Worm (Caenorhabditis elegans): ENCODE measurements around the gene Y37A1A.4.

Y37A1A.4 gene

ce11 chrIV:13893103-13893502 is 41.1 kb upstream of the Y37A1A.4 start:
- peak; percentile 63 for TF ChIP-seq nhr-85 (tag)
- TF ChIP-seq egl-13 (tag; optimal IDR thresholded peaks at IDR 0.05): no peak
- TF ChIP-seq mdl-1 (tag; optimal IDR thresholded peaks at IDR 0.05): no peak
- TF ChIP-seq snpc-4 (tag; optimal IDR thresholded peaks at IDR 0.05): peak; percentile 97
- peak in 1 of 2 experiments; percentile 7 for TF ChIP-seq efl-1 (optimal IDR thresholded peaks at IDR 0.05)
- TF ChIP-seq efl-1 (GFP tag; optimal IDR thresholded peaks at IDR 0.05 in 1 of 2): peak in 1 of 2 experiments; percentile 88
- TF ChIP-seq nhr-19 (GFP tag; conservative IDR thresholded peaks at IDR 0.05): no peak
- peak; percentile 16 for TF ChIP-seq snu-23 (GFP tag; optimal IDR thresholded peaks at IDR 0.05)
- no peak for TF ChIP-seq tlp-1 (tag; optimal IDR thresholded peaks at IDR 0.05)
- TF ChIP-seq dsc-1 (tag; optimal IDR thresholded peaks at IDR 0.05): no peak
- TF ChIP-seq blmp-1 (tag; optimal IDR thresholded peaks at IDR 0.05): no peak
- no peak for TF ChIP-seq nhr-76 (tag; optimal IDR thresholded peaks at IDR 0.05)
- TF ChIP-seq hpl-2 (GFP tag; optimal IDR thresholded peaks at IDR 0.05): no peak
- no peak for TF ChIP-seq ceh-8 (GFP tag; optimal IDR thresholded peaks at IDR 0.05)
- no peak for TF ChIP-seq unc-86 (tag; optimal IDR thresholded peaks at IDR 0.05)
- no peak for TF ChIP-seq sptf-1 (tag; optimal IDR thresholded peaks at IDR 0.05)
- TF ChIP-seq mep-1 (tag; optimal IDR thresholded peaks at IDR 0.05): no peak
- TF ChIP-seq alr-1 (tag; optimal IDR thresholded peaks at IDR 0.05; ENCODE audit: borderline replicate concordance): no peak
- TF ChIP-seq C04F5.9 (tag; optimal IDR thresholded peaks at IDR 0.05): no peak
- peak; percentile 1 for TF ChIP-seq swsn-7 (tag; optimal IDR thresholded peaks at IDR 0.05)
- no peak for TF ChIP-seq unc-98 (GFP tag; IDR thresholded peaks at IDR 0.05)
- TF ChIP-seq pag-3 (tag; optimal IDR thresholded peaks at IDR 0.05; ENCODE audit: borderline replicate concordance, insufficient read depth): no peak
- peak; percentile 15 for TF ChIP-seq nhr-47 (tag; optimal IDR thresholded peaks at IDR 0.05)
- TF ChIP-seq lin-15B (tag; optimal IDR thresholded peaks at IDR 0.05): no peak
- no peak for TF ChIP-seq jun-1 (tag; optimal IDR thresholded peaks at IDR 0.05)
- no peak for TF ChIP-seq pqm-1 (tag; optimal IDR thresholded peaks at IDR 0.05)
- TF ChIP-seq nhr-71 (tag; optimal IDR thresholded peaks at IDR 0.05): peak; percentile 30
- TF ChIP-seq pax-3 (tag; optimal IDR thresholded peaks at IDR 0.05): no peak
- TF ChIP-seq ceh-88 (GFP tag; IDR thresholded peaks at IDR 0.05): no peak
- no peak for TF ChIP-seq unc-30 (tag; optimal IDR thresholded peaks at IDR 0.05)
- TF ChIP-seq ama-1 (optimal IDR thresholded peaks at IDR 0.05): no peak
- TF ChIP-seq ceh-82 (tag; optimal IDR thresholded peaks at IDR 0.05): peak in 1 of 3 experiments; percentile 17
- TF ChIP-seq nhr-28 (tag; optimal IDR thresholded peaks at IDR 0.05): no peak

- TF ChIP-seq nhr-85 (tag): peak; percentile 52
- TF ChIP-seq blmp-1 (tag; optimal IDR thresholded peaks at IDR 0.05): peak; percentile 15
- TF ChIP-seq jun-1 (tag; optimal IDR thresholded peaks at IDR 0.05): no peak
- no peak for TF ChIP-seq F16B12.6 (tag; optimal IDR thresholded peaks at IDR 0.05)
- no peak for TF ChIP-seq fkh-4 (tag; optimal IDR thresholded peaks at IDR 0.05; ENCODE audit: borderline replicate concordance)
- no peak for TF ChIP-seq alr-1 (tag; optimal IDR thresholded peaks at IDR 0.05; ENCODE audit: borderline replicate concordance)
- no peak for TF ChIP-seq tbx-2 (tag; optimal IDR thresholded peaks at IDR 0.05)
These were observed 31.4 kb upstream of the Y37A1A.4 start, which contains the start of gene Y37A1A.3 for ce11 chrIV:13902774-13903173. Gene Y37A1A.3, minus strand, starts transcription at chrIV:13902874.

- TF ChIP-seq lin-39 (tag; optimal IDR thresholded peaks at IDR 0.05) (no peak), fkh-10 (GFP tag; optimal IDR thresholded peaks at IDR 0.05) (no peak), egl-27 (tag; optimal IDR thresholded peaks at IDR 0.05) (no peak)
These were observed 27.8 kb upstream of the Y37A1A.4 start for ce11 chrIV:13906369-13906768.

- TF ChIP-seq tbx-2 (tag; optimal IDR thresholded peaks at IDR 0.05) (peak; percentile 72), egl-27 (tag; optimal IDR thresholded peaks at IDR 0.05) (no peak), F16B12.6 (tag; optimal IDR thresholded peaks at IDR 0.05) (no peak), egl-13 (tag; optimal IDR thresholded peaks at IDR 0.05) (no peak), dpl-1 (GFP tag; optimal IDR thresholded peaks at IDR 0.05) (peak in 1 of 3 experiments; percentile 8), nhr-84 (tag; optimal IDR thresholded peaks at IDR 0.05) (no peak), tlp-1 (tag; optimal IDR thresholded peaks at IDR 0.05) (no peak), isw-1 (GFP tag; IDR thresholded peaks at IDR 0.05) (no peak), C04F5.9 (tag; optimal IDR thresholded peaks at IDR 0.05) (no peak), ceh-8 (GFP tag; optimal IDR thresholded peaks at IDR 0.05) (no peak), fos-1 (tag; optimal IDR thresholded peaks at IDR 0.05) (no peak), zip-4 (GFP tag; optimal IDR thresholded peaks at IDR 0.05) (no peak), ces-1 (GFP tag; optimal IDR thresholded peaks at IDR 0.05) (no peak), jun-1 (tag; optimal IDR thresholded peaks at IDR 0.05) (no peak), efl-1 (optimal IDR thresholded peaks at IDR 0.05) (no peak), efl-1 (GFP tag; optimal IDR thresholded peaks at IDR 0.05 in 1 of 2) (peak in 1 of 2 experiments; percentile 52), mab-9 (GFP tag; IDR thresholded peaks at IDR 0.05) (no peak), fkh-4 (tag; optimal IDR thresholded peaks at IDR 0.05; ENCODE audit: borderline replicate concordance) (no peak), lin-15B (tag; optimal IDR thresholded peaks at IDR 0.05) (no peak), Y116A8C.19 (tag; optimal IDR thresholded peaks at IDR 0.05; ENCODE audit: borderline replicate concordance) (no peak), nhr-12 (tag; optimal IDR thresholded peaks at IDR 0.05) (no peak), unc-98 (GFP tag; IDR thresholded peaks at IDR 0.05) (no peak)
These were observed 23.3 kb upstream of the Y37A1A.4 start for ce11 chrIV:13910931-13911330.

Data from whole organism, L1 larva.